Worm (Caenorhabditis elegans) whole organism, L1 larva: Measurements from ENCODE around the gene M02D8.6.

ENCODE experiments used
- aly-2 ChIP-seq: fragments of 150-350 bp; optimal IDR thresholded peaks from 2 replicates; lab custom pipeline; 2014; ENCODE audit warnings: missing biosample characterization, missing genetic modification characterization
- ama-1 ChIP-seq: fragments of 150-350 bp; optimal IDR thresholded peaks from 2 replicates; lab custom pipeline; 2014
- ceh-82 ChIP-seq, 3 experiments: fragments of 150-350 bp in 1 of 3; sonication (generic microtip) in 2 of 3; optimal IDR thresholded peaks; 2 replicates each; lab custom pipeline; 2014 to 2017; ENCODE audit warnings: missing biosample characterization in 3 of 3, missing genetic modification characterization in 3 of 3
- ceh-88 ChIP-seq: fragments of 200-800 bp; sonication (Bioruptor generic); IDR thresholded peaks from 2 replicates; pipeline ENCODE4 v1.3.6; 2022; ENCODE audit warnings: missing genetic modification characterization, missing compliant biosample characterization
- elt-3 ChIP-seq, 6 experiments: fragments of 150-350 bp in 1 of 6; sonication (generic microtip); optimal IDR thresholded peaks; 2 replicates each; lab custom pipeline; 2017 to 2018; ENCODE audit warnings: missing biosample characterization in 6 of 6, missing genetic modification characterization in 6 of 6, inconsistent platforms in 1 of 6
- fkh-10 ChIP-seq: sonication (generic microtip); optimal IDR thresholded peaks from 2 replicates; lab custom pipeline; 2017; ENCODE audit warnings: missing biosample characterization, missing genetic modification reagents, missing genetic modification characterization
- lin-13 ChIP-seq: fragments of 150-350 bp; optimal IDR thresholded peaks from 2 replicates; lab custom pipeline; 2014; ENCODE audit warnings: missing biosample characterization, missing genetic modification reagents, missing genetic modification characterization
- mef-2 ChIP-seq: fragments of 150-350 bp; optimal IDR thresholded peaks from 2 replicates; lab custom pipeline; 2014; ENCODE audit warnings: missing biosample characterization, missing genetic modification characterization
- nhr-11 ChIP-seq: fragments of 150-350 bp; optimal IDR thresholded peaks from 2 replicates; lab custom pipeline; 2014; ENCODE audit warnings: missing biosample characterization, missing genetic modification characterization
- pqm-1 ChIP-seq: sonication (generic microtip); optimal IDR thresholded peaks from 3 replicates; lab custom pipeline; 2017; ENCODE audit warnings: missing biosample characterization, missing genetic modification characterization
- skn-1 ChIP-seq: fragments of 150-350 bp; optimal IDR thresholded peaks from 2 replicates; lab custom pipeline; 2014; ENCODE audit warnings: missing biosample characterization, missing genetic modification characterization
- snpc-4 ChIP-seq: fragments of 150-350 bp; optimal IDR thresholded peaks from 2 replicates; lab custom pipeline; 2014; ENCODE audit warnings: missing biosample characterization, missing genetic modification characterization
- unc-62 ChIP-seq: fragments of 150-350 bp; optimal IDR thresholded peaks from 2 replicates; lab custom pipeline; 2014; ENCODE audit warnings: missing biosample characterization, missing genetic modification reagents, missing genetic modification characterization

ce11 chrX:8761060-8761459 is 29.3 kb upstream of the M02D8.6 start:
- TF ChIP-seq ceh-88 (GFP tag; lab: Robert Waterston, UW) (no peak), lin-13 (GFP tag; lab: Kevin White, UChicago) (no peak), elt-3 (tag; optimal IDR thresholded peaks at IDR 0.05; lab: Kevin White, UChicago) (no peak), snpc-4 (tag; lab: Kevin White, UChicago) (no peak), fkh-10 (GFP tag; lab: Kevin White, UChicago) (no peak), nhr-11 (tag; lab: Kevin White, UChicago) (no peak), unc-62 (GFP tag; lab: Kevin White, UChicago) (no peak), ceh-82 (tag; optimal IDR thresholded peaks at IDR 0.05; lab: Kevin White, UChicago) (no peak), mef-2 (tag; lab: Kevin White, UChicago) (no peak), aly-2 (no peak), ama-1 (lab: Kevin White, UChicago) (no peak), pqm-1 (tag; lab: Kevin White, UChicago) (no peak), skn-1 (tag; lab: Kevin White, UChicago) (no peak)
